Worm (Caenorhabditis elegans) whole organism, L4 larva: ENCODE results near the gene K07B1.7.
"Not testable (repeated sequence)": the region's sequence is repeated elsewhere in the genome, so short reads cannot be mapped to it uniquely, and the experiment has no call there.

Experiments
- D1046.2 ChIP-seq: fragments of 200-800 bp; sonication (Bioruptor generic); IDR thresholded peaks from 2 replicates; pipeline ENCODE4 v1.3.6; 2022; ENCODE audit warnings: missing genetic modification characterization, missing compliant biosample characterization
- F49E8.2 ChIP-seq: sonication (generic microtip); optimal IDR thresholded peaks from 2 replicates; lab custom pipeline; 2016; ENCODE audit warnings: missing compliant biosample characterization, mild to moderate bottlenecking, missing genetic modification characterization, borderline replicate concordance
- T20F7.1 ChIP-seq: fragments of 200-800 bp; sonication (Bioruptor generic); optimal IDR thresholded peaks from 2 replicates; lab custom pipeline; 2018; ENCODE audit warnings: mild to moderate bottlenecking, missing genetic modification characterization, missing compliant biosample characterization
- T26A8.4 ChIP-seq: fragments of 200-800 bp; sonication (Bioruptor generic); IDR thresholded peaks from 2 replicates; pipeline ENCODE4 v1.3.6; 2022; ENCODE audit warnings: missing genetic modification characterization, missing compliant biosample characterization
- aha-1 ChIP-seq: fragments of 150-350 bp; peaks from one replicate; lab custom pipeline; 2014; ENCODE audit warnings: missing biosample characterization, missing genetic modification characterization
- aly-2 ChIP-seq: sonication (generic microtip); optimal IDR thresholded peaks from 2 replicates; lab custom pipeline; 2018; ENCODE audit warnings: missing biosample characterization, missing genetic modification characterization
- arid-1 ChIP-seq: fragments of 200-800 bp; sonication (Bioruptor generic); conservative IDR thresholded peaks from 2 replicates; pipeline ENCODE4 v1.3.6; 2022; ENCODE audit warnings: missing genetic modification reagents, missing genetic modification characterization, missing compliant biosample characterization
- ceh-20 ChIP-seq: fragments of 200-800 bp; sonication (Bioruptor generic); IDR thresholded peaks from 2 replicates; pipeline ENCODE4 v1.3.6; 2022; ENCODE audit warnings: missing genetic modification reagents, missing genetic modification characterization, missing compliant biosample characterization
- ces-1 ChIP-seq: fragments of 150-350 bp; sonication (generic microtip); optimal IDR thresholded peaks from 4 replicates; lab custom pipeline; 2014; ENCODE audit warnings: missing biosample characterization, missing genetic modification reagents, missing genetic modification characterization
- daf-16 ChIP-seq, 3 experiments: sonication (generic microtip); optimal IDR thresholded peaks; 2 replicates each; lab custom pipeline; 2016 to 2017; ENCODE audit warnings: missing genetic modification characterization in 3 of 3, missing genetic modification reagents in 3 of 3, mild to moderate bottlenecking in 2 of 3, missing compliant biosample characterization in 2 of 3, missing biosample characterization in 1 of 3, moderate library complexity in 1 of 3
- dmd-6 ChIP-seq: fragments of 200-800 bp; sonication (Bioruptor generic); IDR thresholded peaks from 2 replicates; pipeline ENCODE4 v1.3.6; 2022; ENCODE audit warnings: missing genetic modification reagents, missing genetic modification characterization, missing compliant biosample characterization
- dmd-8 ChIP-seq: fragments of 200-800 bp; sonication (Bioruptor generic); IDR thresholded peaks from 2 replicates; pipeline ENCODE4 v1.3.6; 2022; ENCODE audit warnings: missing genetic modification characterization, missing compliant biosample characterization
- dpl-1 ChIP-seq: fragments of 150-350 bp; optimal IDR thresholded peaks from 2 replicates; lab custom pipeline; 2014; ENCODE audit warnings: missing biosample characterization, missing genetic modification reagents, missing genetic modification characterization
- duxl-1 ChIP-seq: sonication (generic microtip); optimal IDR thresholded peaks from 2 replicates; lab custom pipeline; 2016; ENCODE audit warnings: mild to moderate bottlenecking, missing genetic modification characterization, moderate library complexity, missing compliant biosample characterization; ENCODE audit not compliant: poor library complexity
- dve-1 ChIP-seq: sonication (generic microtip); optimal IDR thresholded peaks from 2 replicates; lab custom pipeline; 2017; ENCODE audit warnings: antibody characterized with exemption, mild to moderate bottlenecking, missing genetic modification characterization, missing compliant biosample characterization; ENCODE audit not compliant: insufficient read depth
- egl-27 ChIP-seq: sonication (generic microtip); optimal IDR thresholded peaks from 3 replicates; lab custom pipeline; 2017; ENCODE audit warnings: missing biosample characterization, missing genetic modification reagents, missing genetic modification characterization
- fos-1 ChIP-seq: fragments of 150-350 bp; optimal IDR thresholded peaks from 2 replicates; lab custom pipeline; 2014; ENCODE audit warnings: missing biosample characterization, missing genetic modification characterization
- gei-8 ChIP-seq: fragments of 200-800 bp; sonication (Bioruptor generic); optimal IDR thresholded peaks from 2 replicates; lab custom pipeline; 2018; ENCODE audit warnings: mild to moderate bottlenecking, missing genetic modification characterization, missing compliant biosample characterization
- jun-1 ChIP-seq: fragments of 150-350 bp; optimal IDR thresholded peaks from 2 replicates; lab custom pipeline; 2014; ENCODE audit warnings: missing biosample characterization, missing genetic modification reagents, missing genetic modification characterization
- lin-39 ChIP-seq: fragments of 150-350 bp; optimal IDR thresholded peaks from 2 replicates; lab custom pipeline; 2014; ENCODE audit warnings: missing biosample characterization, missing genetic modification reagents, missing genetic modification characterization
- lir-3 ChIP-seq: sonication (generic microtip); optimal IDR thresholded peaks from 2 replicates; lab custom pipeline; 2016; ENCODE audit warnings: mild to moderate bottlenecking, missing genetic modification characterization, missing compliant biosample characterization
- lsy-2 ChIP-seq, 2 experiments: fragments of 150-350 bp in 1 of 2; sonication (generic microtip) in 1 of 2; optimal IDR thresholded peaks; 2 replicates each; lab custom pipeline; 2014 to 2017; ENCODE audit warnings: missing biosample characterization in 2 of 2, missing genetic modification characterization in 2 of 2
- madf-9 ChIP-seq: fragments of 200-800 bp; sonication (Bioruptor generic); conservative IDR thresholded peaks from 2 replicates; pipeline ENCODE4 v1.3.6; 2022; ENCODE audit warnings: missing genetic modification reagents, missing genetic modification characterization, missing compliant biosample characterization
- mxl-3 ChIP-seq: fragments of 200-800 bp; sonication (Bioruptor generic); optimal IDR thresholded peaks from 2 replicates; lab custom pipeline; 2018; ENCODE audit warnings: mild to moderate bottlenecking, missing genetic modification characterization, missing compliant biosample characterization
- nhr-102 ChIP-seq: sonication (generic microtip); optimal IDR thresholded peaks from 2 replicates; lab custom pipeline; 2016; ENCODE audit warnings: mild to moderate bottlenecking, missing genetic modification characterization, moderate library complexity, missing compliant biosample characterization
- nhr-11 ChIP-seq: fragments of 150-350 bp; optimal IDR thresholded peaks from 2 replicates; lab custom pipeline; 2014; ENCODE audit warnings: missing biosample characterization, missing genetic modification characterization
- nhr-237 ChIP-seq: sonication (generic microtip); optimal IDR thresholded peaks from 2 replicates; lab custom pipeline; 2017; ENCODE audit warnings: missing biosample characterization, missing genetic modification characterization
- nhr-28 ChIP-seq: fragments of 150-350 bp; optimal IDR thresholded peaks from 2 replicates; lab custom pipeline; 2014; ENCODE audit warnings: missing biosample characterization, missing genetic modification characterization
- nhr-41 ChIP-seq: fragments of 200-800 bp; sonication (Bioruptor generic); IDR thresholded peaks from 2 replicates; pipeline ENCODE4 v1.3.6; 2022; ENCODE audit warnings: missing genetic modification reagents, missing genetic modification characterization, missing compliant biosample characterization
- nhr-6 ChIP-seq: fragments of 150-350 bp; optimal IDR thresholded peaks from 2 replicates; lab custom pipeline; 2014; ENCODE audit warnings: missing biosample characterization, missing genetic modification characterization
- pha-4 ChIP-seq, 2 experiments: fragments of 150-350 bp in 1 of 2; fragments of 200-800 bp in 1 of 2; sonication (Bioruptor generic) in 1 of 2; IDR thresholded peaks in 1 of 2; optimal IDR thresholded peaks in 1 of 2; 2 replicates each; pipeline versions ENCODE4 v1.3.6 to Lab custom; 2014 to 2022; ENCODE audit warnings: missing genetic modification characterization in 2 of 2, missing genetic modification reagents in 2 of 2, missing biosample characterization in 1 of 2, missing compliant biosample characterization in 1 of 2
- pqm-1 ChIP-seq: sonication (generic microtip); optimal IDR thresholded peaks from 2 replicates; lab custom pipeline; 2017; ENCODE audit warnings: missing biosample characterization, missing genetic modification characterization
- skn-1 ChIP-seq: fragments of 150-350 bp; optimal IDR thresholded peaks from 2 replicates; lab custom pipeline; 2014; ENCODE audit warnings: missing biosample characterization, missing genetic modification characterization
- snpc-4 ChIP-seq: fragments of 150-350 bp; optimal IDR thresholded peaks from 2 replicates; lab custom pipeline; 2014; ENCODE audit warnings: missing biosample characterization, missing genetic modification characterization
- unc-62 ChIP-seq, 3 experiments: fragments of 150-350 bp in 1 of 3; sonication (generic microtip); optimal IDR thresholded peaks in 2 of 3; peaks in 1 of 3; 1 replicate in 1 of 3; 2 replicates in 2 of 3; lab custom pipeline; 2014 to 2017; ENCODE audit warnings: missing biosample characterization in 3 of 3, missing genetic modification characterization in 3 of 3, missing genetic modification reagents in 3 of 3, missing genotype in 1 of 3
- vab-7 ChIP-seq: fragments of 200-800 bp; sonication (Bioruptor generic); IDR thresholded peaks from 2 replicates; pipeline ENCODE4 v1.3.6; 2022; ENCODE audit warnings: missing genetic modification reagents, missing genetic modification characterization, missing compliant biosample characterization
- zag-1 ChIP-seq: fragments of 150-350 bp; optimal IDR thresholded peaks from 2 replicates; lab custom pipeline; 2014; ENCODE audit warnings: missing biosample characterization, missing genetic modification characterization
- zfp-3 ChIP-seq: fragments of 200-800 bp; sonication (Bioruptor generic); conservative IDR thresholded peaks from 2 replicates; pipeline ENCODE4 v1.3.6; 2022; ENCODE audit warnings: missing genetic modification reagents, missing genetic modification characterization, missing compliant biosample characterization
- zip-2 ChIP-seq: fragments of 150-350 bp; optimal IDR thresholded peaks from 2 replicates; lab custom pipeline; 2014; ENCODE audit warnings: missing biosample characterization, missing genetic modification characterization

K07B1.7 gene

ce11 chrV:9381846-9382363, 35.1 kb upstream of the K07B1.7 start, which contains the start of gene E02C12.12:
TSS of gene E02C12.12 (minus strand) at chrV:9382313.
- peak in 1 of 2 experiments; percentile 55 for TF ChIP-seq unc-62 (GFP tag; optimal IDR thresholded peaks at IDR 0.05 in 1 of 2; lab: Kevin White, UChicago)
- no peak for TF ChIP-seq unc-62 (tag; optimal IDR thresholded peaks at IDR 0.05; lab: Kevin White, UChicago)
- no peak for TF ChIP-seq snpc-4 (tag; lab: Kevin White, UChicago)
- TF ChIP-seq nhr-11 (tag; lab: Kevin White, UChicago), result no peak
- no peak for TF ChIP-seq aly-2
- TF ChIP-seq dmd-8 (GFP tag; lab: Robert Waterston, UW), result no peak

ce11 chrV:9379808-9380207, 33.0 kb upstream of the K07B1.7 start, which contains the start of gene E02C12.11:
TSS of gene E02C12.11 (minus strand) at chrV:9379908.
- TF ChIP-seq zfp-3; aha-1 (tag; lab: Kevin White, UChicago); fos-1 (tag; lab: Kevin White, UChicago): not testable (repeated sequence)

- TF ChIP-seq arid-1 (GFP tag; lab: Robert Waterston, UW) (no peak), snpc-4 (tag; lab: Kevin White, UChicago) (no peak), lsy-2 (tag; optimal IDR thresholded peaks at IDR 0.05; lab: Kevin White, UChicago) (no peak), daf-16 (GFP tag; optimal IDR thresholded peaks at IDR 0.05; lab: Kevin White, UChicago) (no peak), daf-16 (tag; optimal IDR thresholded peaks at IDR 0.05; lab: Kevin White, UChicago) (no peak), T26A8.4 (GFP tag; lab: Robert Waterston, UW) (no peak), nhr-28 (tag; lab: Kevin White, UChicago) (peak; percentile 69), unc-62 (GFP tag; optimal IDR thresholded peaks at IDR 0.05 in 1 of 2; lab: Kevin White, UChicago) (no peak), unc-62 (tag; optimal IDR thresholded peaks at IDR 0.05; lab: Kevin White, UChicago) (no peak), lir-3 (tag; lab: Kevin White, UChicago) (no peak)
Measured at ce11 chrV:9378335-9378734, 31.6 kb upstream of the K07B1.7 start, which contains the start of gene E02C12.10. TSS of gene E02C12.10 (minus strand) at chrV:9378409.

ce11 chrV:9376417-9376816, 29.7 kb upstream of the K07B1.7 start, which contains the start of gene E02C12.19:
TSS of gene E02C12.19 (minus strand) at chrV:9376517.
- no peak for TF ChIP-seq nhr-28 (tag; lab: Kevin White, UChicago)
- TF ChIP-seq madf-9, result no peak
- no peak for TF ChIP-seq jun-1

ce11 chrV:9375378-9375777, 28.6 kb upstream of the K07B1.7 start, which contains the start of gene E02C12.9:
TSS of gene E02C12.9 (minus strand) at chrV:9375478.
- TF ChIP-seq egl-27 (tag; lab: Kevin White, UChicago), result no peak
- no peak for TF ChIP-seq pha-4 (GFP tag; IDR thresholded peaks at IDR 0.05; lab: Robert Waterston, UW)
- no peak for TF ChIP-seq pha-4 (tag; optimal IDR thresholded peaks at IDR 0.05; lab: Kevin White, UChicago)
- no peak for TF ChIP-seq skn-1 (tag; lab: Kevin White, UChicago)
- TF ChIP-seq nhr-102 (tag; lab: Kevin White, UChicago), result no peak
- no peak for TF ChIP-seq ceh-20
- no peak for TF ChIP-seq duxl-1 (tag; lab: Kevin White, UChicago)
- no peak for TF ChIP-seq F49E8.2
- no peak for TF ChIP-seq dpl-1
- no peak for TF ChIP-seq ces-1 (GFP tag; lab: Kevin White, UChicago)
- no peak for TF ChIP-seq nhr-41

- TF ChIP-seq duxl-1 (tag; lab: Kevin White, UChicago), result no peak
- no peak for TF ChIP-seq lsy-2 (tag; optimal IDR thresholded peaks at IDR 0.05; lab: Kevin White, UChicago)
- no peak for TF ChIP-seq D1046.2 (GFP tag; lab: Robert Waterston, UW)
- no peak for TF ChIP-seq nhr-237 (tag; lab: Kevin White, UChicago)
- TF ChIP-seq gei-8 (GFP tag; lab: Kevin White, UChicago), result no peak
- no peak for TF ChIP-seq nhr-6 (tag; lab: Kevin White, UChicago)
- TF ChIP-seq lin-39 (tag; lab: Kevin White, UChicago), result no peak
- TF ChIP-seq T20F7.1 (GFP tag; lab: Kevin White, UChicago), result peak; percentile 23
- TF ChIP-seq pqm-1, result peak; percentile 93
- TF ChIP-seq zip-2 (tag; lab: Kevin White, UChicago), result peak; percentile 58
- peak in 1 of 2 experiments; percentile 9 for TF ChIP-seq unc-62 (GFP tag; optimal IDR thresholded peaks at IDR 0.05 in 1 of 2; lab: Kevin White, UChicago)
- TF ChIP-seq unc-62 (tag; optimal IDR thresholded peaks at IDR 0.05; lab: Kevin White, UChicago), result no peak
- TF ChIP-seq vab-7 (GFP tag; lab: Robert Waterston, UW), result no peak
- TF ChIP-seq mxl-3, result peak; percentile 17
- peak; percentile 56 for TF ChIP-seq dve-1 (tag; lab: Kevin White, UChicago)
- no peak for TF ChIP-seq daf-16 (GFP tag; optimal IDR thresholded peaks at IDR 0.05; lab: Kevin White, UChicago)
- TF ChIP-seq daf-16 (tag; optimal IDR thresholded peaks at IDR 0.05; lab: Kevin White, UChicago), result peak; percentile 54
- TF ChIP-seq zag-1 (tag; lab: Kevin White, UChicago), result no peak
- peak; percentile 72 for TF ChIP-seq nhr-28 (tag; lab: Kevin White, UChicago)
- no peak for TF ChIP-seq nhr-11 (tag; lab: Kevin White, UChicago)
- peak; percentile 80 for TF ChIP-seq dmd-6
Measured at ce11 chrV:9373473-9373872, 26.7 kb upstream of the K07B1.7 start, which contains the start of gene E02C12.8. TSS of gene E02C12.8 (minus strand) at chrV:9373613.
